Worm (Caenorhabditis elegans) whole organism, young adult: Measurements from ENCODE around the gene T11F8.5.

Source experiments
- C17E4.6 ChIP-seq: fragments of 200-800 bp; sonication (Bioruptor generic); IDR thresholded peaks from 2 replicates; pipeline ENCODE4 v1.3.6; 2022; ENCODE audit warnings: missing genetic modification reagents, missing genetic modification characterization, missing compliant biosample characterization
- K11D2.4 ChIP-seq: fragments of 200-800 bp; sonication (Bioruptor generic); IDR thresholded peaks from 2 replicates; pipeline ENCODE4 v1.3.6; 2022; ENCODE audit warnings: missing genetic modification reagents, missing genetic modification characterization, missing compliant biosample characterization
- T26A5.8 ChIP-seq: sonication (generic microtip); optimal IDR thresholded peaks from 2 replicates; lab custom pipeline; 2016; ENCODE audit warnings: missing genetic modification characterization, missing compliant biosample characterization
- ama-1 ChIP-seq, 3 experiments: fragments of 150-350 bp in 1 of 3; sonication (generic microtip) in 2 of 3; optimal IDR thresholded peaks; 2 replicates each; lab custom pipeline; 2014 to 2018; ENCODE audit warnings: missing biosample characterization in 2 of 3, missing genetic modification characterization in 2 of 3, missing genetic modification reagents in 2 of 3
- egl-44 ChIP-seq: fragments of 200-800 bp; sonication (Bioruptor generic); IDR thresholded peaks from 2 replicates; pipeline ENCODE4 v1.3.6; 2022; ENCODE audit warnings: missing genetic modification reagents, missing genetic modification characterization, missing compliant biosample characterization
- egrh-3 ChIP-seq: fragments of 200-800 bp; sonication (Bioruptor generic); IDR thresholded peaks from 2 replicates; pipeline ENCODE4 v1.3.6; 2022; ENCODE audit warnings: missing genetic modification reagents, missing genetic modification characterization, missing compliant biosample characterization
- lin-40 ChIP-seq: sonication (generic microtip); optimal IDR thresholded peaks from 2 replicates; lab custom pipeline; 2016; ENCODE audit warnings: missing genetic modification characterization, mild to moderate bottlenecking, missing compliant biosample characterization, missing genotype, missing genetic modification reagents
- lir-1 ChIP-seq: fragments of 200-800 bp; sonication (Bioruptor generic); conservative IDR thresholded peaks from 2 replicates; pipeline ENCODE4 v1.3.6; 2022; ENCODE audit warnings: missing genetic modification reagents, missing genetic modification characterization, missing compliant biosample characterization
- lsl-1 ChIP-seq: fragments of 200-800 bp; sonication (Bioruptor generic); optimal IDR thresholded peaks from 2 replicates; lab custom pipeline; 2018; ENCODE audit warnings: mild to moderate bottlenecking, missing genetic modification characterization, moderate library complexity, missing compliant biosample characterization
- nhr-90 ChIP-seq: sonication (generic microtip); optimal IDR thresholded peaks from 2 replicates; lab custom pipeline; 2016; ENCODE audit warnings: missing genotype, mild to moderate bottlenecking, missing genetic modification characterization, missing compliant biosample characterization
- rec-8 ChIP-seq, 2 experiments: sonication (generic microtip); optimal IDR thresholded peaks; 2 replicates each; lab custom pipeline; 2016; ENCODE audit warnings: mild to moderate bottlenecking in 2 of 2, missing genetic modification characterization in 2 of 2, missing genetic modification reagents in 2 of 2, missing genotype in 2 of 2, missing biosample characterization in 1 of 2, missing compliant biosample characterization in 1 of 2, moderate library complexity in 1 of 2
- snpc-1.3 ChIP-seq: sonication (generic microtip); optimal IDR thresholded peaks from 2 replicates; lab custom pipeline; 2017; ENCODE audit warnings: missing genetic modification characterization, mild to moderate bottlenecking, missing compliant biosample characterization, antibody characterized with exemption, moderate library complexity, missing genotype, missing genetic modification reagents; ENCODE audit not compliant: insufficient read depth

- TF ChIP-seq egrh-3, result no peak
- no peak for TF ChIP-seq ama-1 (optimal IDR thresholded peaks at IDR 0.05; lab: Kevin White, UChicago)
- no peak for TF ChIP-seq ama-1 (GFP tag; optimal IDR thresholded peaks at IDR 0.05; lab: Kevin White, UChicago)
- TF ChIP-seq T26A5.8 (tag; lab: Kevin White, UChicago), result no peak
- TF ChIP-seq lin-40 (tag; lab: Kevin White, UChicago), result no peak
- TF ChIP-seq rec-8 (tag; optimal IDR thresholded peaks at IDR 0.05; lab: Kevin White, UChicago), result no peak
- no peak for TF ChIP-seq snpc-1.3 (tag; lab: Kevin White, UChicago)
- TF ChIP-seq C17E4.6, result no peak
- no peak for TF ChIP-seq egl-44 (GFP tag; lab: Robert Waterston, UW)
- no peak for TF ChIP-seq nhr-90 (tag; lab: Kevin White, UChicago)
- TF ChIP-seq K11D2.4, result no peak
- no peak for TF ChIP-seq lir-1
- no peak for TF ChIP-seq lsl-1
Measured at ce11 chrIV:5476468-5476867, 6.4 kb upstream of the T11F8.5 start, which contains the start of gene T11F8.4.
